Fruit fly (Drosophila melanogaster) whole organism, pupa: ENCODE results near the gene CG12773.

Experiments
- CG10348 ChIP-seq: fragments of 200-800 bp; sonication (Bioruptor generic); IDR thresholded peaks from 2 replicates; pipeline ENCODE4 v1.3.6; 2022; ENCODE audit warnings: missing biosample characterization, missing genetic modification characterization
- CG15710 ChIP-seq: fragments of 200-800 bp; sonication (Bioruptor generic); optimal IDR thresholded peaks from 2 replicates; lab custom pipeline; 2018; ENCODE audit warnings: missing biosample characterization, mild to moderate bottlenecking, missing genetic modification characterization, moderate library complexity
- CG8159 ChIP-seq: fragments of 200-800 bp; sonication (Bioruptor generic); optimal IDR thresholded peaks from 3 replicates; lab custom pipeline; 2018; ENCODE audit warnings: missing biosample characterization, mild to moderate bottlenecking, missing genetic modification characterization, moderate library complexity
- CG9948 ChIP-seq: fragments of 200-800 bp; sonication (Bioruptor generic); optimal IDR thresholded peaks from 2 replicates; lab custom pipeline; 2018; ENCODE audit warnings: missing biosample characterization, mild to moderate bottlenecking, missing genetic modification characterization, moderate library complexity
- D1 ChIP-seq: fragments of 200-800 bp; sonication (Bioruptor generic); optimal IDR thresholded peaks from 2 replicates; lab custom pipeline; 2018; ENCODE audit warnings: missing biosample characterization, mild to moderate bottlenecking, missing genetic modification characterization, moderate library complexity
- EcR ChIP-seq: fragments of 200-800 bp; sonication (Bioruptor generic); optimal IDR thresholded peaks from 3 replicates; lab custom pipeline; 2019; ENCODE audit warnings: missing biosample characterization, missing genetic modification characterization, mild to moderate bottlenecking, moderate library complexity, missing genetic modification reagents
- Ets98B ChIP-seq: fragments of 200-800 bp; sonication (Bioruptor generic); IDR thresholded peaks from 2 replicates; pipeline ENCODE4 v1.3.6; 2022; ENCODE audit warnings: missing biosample characterization, missing genetic modification characterization
- Pif1B ChIP-seq: fragments of 200-800 bp; sonication (Bioruptor generic); optimal IDR thresholded peaks from 3 replicates; lab custom pipeline; 2016; ENCODE audit warnings: missing biosample characterization, missing genetic modification characterization
- fd96Ca ChIP-seq: fragments of 200-800 bp; sonication (Bioruptor generic); IDR thresholded peaks from 3 replicates; pipeline ENCODE4 v1.3.6; 2022; ENCODE audit warnings: missing biosample characterization, missing genetic modification characterization

- TF ChIP-seq CG8159 (no peak), CG9948 (tag; lab: Kevin White, UChicago) (no peak), CG15710 (tag; lab: Kevin White, UChicago) (no peak), fd96Ca (GFP tag; lab: Robert Waterston, UW) (no peak), EcR (GFP tag; lab: Kevin White, UChicago) (no peak), Pif1B (GFP tag; lab: Kevin White, UChicago) (no peak), D1 (no peak), CG10348 (GFP tag; lab: Robert Waterston, UW) (no peak), Ets98B (GFP tag; lab: Robert Waterston, UW) (no peak)
Measured at dm6 chrX:1341528-1341927, 12.3 kb downstream of the CG12773 start, which contains the start of gene CG11409.
